Worm (Caenorhabditis elegans): Measurements from ENCODE around the gene swsn-1.

DNA sequence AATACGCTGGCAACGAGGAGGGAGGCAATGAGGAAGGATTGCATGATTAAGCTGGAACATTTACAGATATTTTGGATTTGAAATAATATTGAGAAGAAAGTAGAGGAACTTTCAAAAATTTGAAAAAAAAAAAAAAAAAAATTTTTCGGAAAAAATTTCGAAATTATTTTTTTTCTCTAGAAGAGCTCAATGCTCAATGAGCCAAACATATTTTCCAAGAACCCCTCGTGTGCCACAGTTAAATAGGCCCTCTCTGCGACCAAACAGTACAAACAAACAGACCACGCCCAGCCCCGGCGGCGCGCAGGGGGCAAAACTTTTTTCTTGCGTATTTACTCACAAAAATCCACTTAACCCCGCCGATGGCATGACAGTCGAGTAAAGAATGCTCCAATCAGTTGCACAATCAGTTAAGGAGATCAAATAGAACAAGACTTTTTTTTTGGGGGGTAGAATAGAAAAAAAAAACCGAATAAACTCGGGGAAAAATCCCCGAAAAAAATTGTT lies 30.6 kb upstream of the swsn-1 start, which contains the start of gene pqn-94:
- TF ChIP-seq W03F9.2 (tag; optimal IDR thresholded peaks at IDR 0.05) (no peak), dao-5 (tag; optimal IDR thresholded peaks at IDR 0.05) (no peak), him-1 (tag; optimal IDR thresholded peaks at IDR 0.05) (no peak)

All from whole organism, L4/young adult.